Fruit fly (Drosophila melanogaster): Measurements from ENCODE around the gene CG34136.

The CG34136 gene

DNA sequence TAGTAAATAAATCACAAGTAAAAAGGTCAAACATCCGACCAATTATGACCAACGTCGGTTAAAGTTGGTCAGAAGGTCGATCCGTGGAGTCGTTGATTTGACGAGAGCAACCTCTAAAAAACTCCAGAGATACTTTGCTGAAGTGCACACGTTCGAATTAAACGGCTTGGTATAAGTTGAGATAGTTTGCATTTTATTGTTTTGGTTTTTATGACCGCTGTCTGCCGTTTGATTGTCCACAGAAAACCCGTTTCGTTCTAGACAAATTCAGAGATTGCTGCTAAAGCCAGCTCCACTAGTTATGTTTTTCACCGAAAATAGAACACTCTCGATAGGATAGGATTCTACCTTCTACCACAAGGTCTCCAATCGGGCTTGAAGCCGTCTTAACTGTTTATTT lies 22.9 kb upstream of the CG34136 start:
- no peak for TF ChIP-seq gl (tag; optimal IDR thresholded peaks at IDR 0.05)
- no peak for TF ChIP-seq EcR (GFP tag; optimal IDR thresholded peaks at IDR 0.05)
- no peak for TF ChIP-seq rn (GFP tag; IDR thresholded peaks at IDR 0.05)
- no peak for TF ChIP-seq CG12605 (GFP tag; IDR thresholded peaks at IDR 0.05)
- no peak for TF ChIP-seq CG4496 (GFP tag; IDR thresholded peaks at IDR 0.05)
- TF ChIP-seq D1 (tag; optimal IDR thresholded peaks at IDR 0.05): no peak
- no peak for TF ChIP-seq CG13204 (GFP tag; optimal IDR thresholded peaks at IDR 0.05)
- no peak for TF ChIP-seq CG15710 (tag; optimal IDR thresholded peaks at IDR 0.05)
- no peak for TF ChIP-seq Ets98B (GFP tag; IDR thresholded peaks at IDR 0.05)
- TF ChIP-seq Pif1B (GFP tag; optimal IDR thresholded peaks at IDR 0.05): no peak
- TF ChIP-seq CG34367 (tag; optimal IDR thresholded peaks at IDR 0.05): no peak
- TF ChIP-seq CG17806 (tag; optimal IDR thresholded peaks at IDR 0.05): no peak
- TF ChIP-seq CG9948 (tag; optimal IDR thresholded peaks at IDR 0.05): no peak
- TF ChIP-seq CG32121 (GFP tag; IDR thresholded peaks at IDR 0.05): no peak
- no peak for TF ChIP-seq Snoo (tag; optimal IDR thresholded peaks at IDR 0.05)
- TF ChIP-seq CG8159 (tag; optimal IDR thresholded peaks at IDR 0.05): no peak

DNA sequence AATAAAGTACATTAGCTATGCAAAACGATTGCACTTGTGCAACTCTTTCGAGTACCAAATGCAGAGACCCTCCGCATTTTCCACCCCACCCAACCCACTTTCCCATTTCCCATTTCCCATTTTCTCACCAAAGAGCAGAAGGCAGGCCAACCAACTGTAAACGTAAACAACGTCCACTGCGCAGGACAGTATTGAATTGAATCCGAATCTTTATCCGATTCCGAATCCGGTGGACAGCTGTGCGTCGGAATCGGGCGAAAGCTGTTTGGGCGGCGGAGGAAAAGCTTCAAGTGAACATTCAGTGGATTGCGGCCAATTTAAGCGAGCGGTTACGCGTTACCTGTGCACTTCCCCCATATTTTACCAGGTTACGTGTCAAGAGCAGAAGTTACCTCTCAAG lies 21.6 kb upstream of the CG34136 start, which contains the start of gene tadr:
Gene tadr, plus strand, starts transcription at position 301 of the 400 bp plus-strand sequence.
- TF ChIP-seq CG14655 (GFP tag; optimal IDR thresholded peaks at IDR 0.05): peak; percentile 7
- TF ChIP-seq EcR (GFP tag; optimal IDR thresholded peaks at IDR 0.05): no peak

DNA sequence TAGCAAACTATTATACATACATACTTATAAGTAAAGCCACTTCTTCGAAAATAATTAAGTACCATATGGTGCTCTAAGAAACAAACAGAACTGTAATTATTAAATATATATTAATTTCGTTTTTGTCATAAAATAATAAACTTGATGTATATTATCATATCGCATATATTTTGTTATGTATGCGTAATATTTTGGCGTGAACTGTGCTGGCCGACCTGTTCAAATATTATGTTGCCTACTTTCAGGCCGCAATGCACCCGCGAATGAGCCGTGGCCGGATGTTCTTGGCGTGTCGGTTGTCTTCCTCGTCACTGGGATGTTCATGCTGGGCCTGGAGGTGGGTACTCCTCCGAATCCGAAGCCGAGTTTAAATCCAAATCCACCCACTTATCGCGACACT lies 18.9 kb upstream of the CG34136 start:
- TF ChIP-seq CG4496 (GFP tag; IDR thresholded peaks at IDR 0.05): 0 out of 3 replicates have a peak, but pooled peaks have one; percentile 43
- no peak for TF ChIP-seq CG17806 (tag; optimal IDR thresholded peaks at IDR 0.05)

DNA sequence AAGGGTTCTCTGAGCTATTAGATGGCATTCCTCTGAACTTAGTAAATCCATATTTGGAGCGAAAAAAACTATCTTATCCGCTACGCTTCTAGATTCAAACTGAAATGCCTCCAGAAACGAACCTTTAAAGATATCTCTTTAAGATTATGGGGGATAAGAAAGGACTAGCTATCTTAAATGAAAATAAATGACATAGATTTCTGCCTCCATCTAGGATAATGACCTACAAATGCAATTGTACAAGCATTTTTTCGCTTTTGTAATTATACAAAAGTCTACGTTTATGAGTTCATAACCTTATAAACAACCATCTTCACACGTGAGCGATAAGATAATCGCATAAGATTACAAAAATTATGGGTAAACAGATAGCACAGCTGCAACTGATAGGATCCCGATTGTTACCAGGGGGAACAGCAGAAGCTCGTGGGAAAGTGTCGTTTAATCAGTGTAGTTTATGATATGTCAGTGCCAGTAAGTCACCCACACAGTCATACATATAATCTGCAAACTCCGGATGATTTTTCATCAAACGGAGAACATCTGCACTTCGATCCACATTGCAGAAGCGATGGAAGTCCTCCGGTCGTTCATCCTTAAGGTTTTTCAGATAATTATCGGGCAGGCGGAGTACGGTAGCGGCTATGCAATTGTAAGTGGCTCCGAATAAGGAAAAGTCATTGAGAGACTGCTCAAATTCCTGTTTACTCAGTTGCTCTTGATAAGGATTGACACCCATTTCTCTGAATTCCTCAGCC lies 14.1 kb upstream of the CG34136 start, which contains the start of gene CG33511:
Gene CG33511, minus strand, starts transcription at position 51 of the 758 bp plus-strand sequence.
- TF ChIP-seq EcR (GFP tag; optimal IDR thresholded peaks at IDR 0.05) (peak; percentile 47), CG8159 (tag; optimal IDR thresholded peaks at IDR 0.05) (no peak), Snoo (tag; optimal IDR thresholded peaks at IDR 0.05) (no peak)

- no peak for TF ChIP-seq CG12605 (GFP tag; IDR thresholded peaks at IDR 0.05)
- peak; percentile 24 for TF ChIP-seq EcR (GFP tag; optimal IDR thresholded peaks at IDR 0.05)
- no peak for TF ChIP-seq CG17806 (tag; optimal IDR thresholded peaks at IDR 0.05)
- no peak for TF ChIP-seq CG4496 (GFP tag; IDR thresholded peaks at IDR 0.05)
- TF ChIP-seq CG34367 (tag; optimal IDR thresholded peaks at IDR 0.05): no peak
These were observed 12.5 kb upstream of the CG34136 start, which contains the start of gene CG33510 for dm6 chr2L:21084268-21084667. Gene CG33510 (minus strand): TSS chr2L:21084326.

- TF ChIP-seq CG9948 (tag; optimal IDR thresholded peaks at IDR 0.05): no peak
- TF ChIP-seq CG34367 (tag; optimal IDR thresholded peaks at IDR 0.05): no peak
- no peak for TF ChIP-seq CG13204 (GFP tag; optimal IDR thresholded peaks at IDR 0.05)
- TF ChIP-seq CG17806 (tag; optimal IDR thresholded peaks at IDR 0.05): no peak
These were observed 10.3 kb upstream of the CG34136 start, which contains the start of gene CG33509 for dm6 chr2L:21086406-21086805. Gene CG33509 (minus strand): TSS chr2L:21086506.

- TF ChIP-seq D1 (tag; optimal IDR thresholded peaks at IDR 0.05) (no peak), CG34367 (tag; optimal IDR thresholded peaks at IDR 0.05) (no peak), CG17806 (tag; optimal IDR thresholded peaks at IDR 0.05) (no peak), CG15710 (tag; optimal IDR thresholded peaks at IDR 0.05) (no peak), Ets98B (GFP tag; IDR thresholded peaks at IDR 0.05) (no peak), CG4496 (GFP tag; IDR thresholded peaks at IDR 0.05) (no peak), rn (GFP tag; IDR thresholded peaks at IDR 0.05) (no peak), CG12605 (GFP tag; IDR thresholded peaks at IDR 0.05) (no peak), CG32121 (GFP tag; IDR thresholded peaks at IDR 0.05) (no peak), EcR (GFP tag; optimal IDR thresholded peaks at IDR 0.05) (no peak), CG8159 (tag; optimal IDR thresholded peaks at IDR 0.05) (no peak), fd96Ca (GFP tag; IDR thresholded peaks at IDR 0.05) (no peak), Snoo (tag; optimal IDR thresholded peaks at IDR 0.05) (no peak)
These were observed 8.1 kb upstream of the CG34136 start, which contains the start of gene ppk13 for dm6 chr2L:21088651-21089050. Gene ppk13 (minus strand): TSS chr2L:21088751.

- TF ChIP-seq Ets98B (GFP tag; IDR thresholded peaks at IDR 0.05) (no peak), CG17806 (tag; optimal IDR thresholded peaks at IDR 0.05) (no peak), CG14655 (GFP tag; optimal IDR thresholded peaks at IDR 0.05) (no peak), CG34367 (tag; optimal IDR thresholded peaks at IDR 0.05) (no peak), CG8301 (tag; optimal IDR thresholded peaks at IDR 0.05) (no peak), CG8159 (tag; optimal IDR thresholded peaks at IDR 0.05) (no peak), CG13204 (GFP tag; optimal IDR thresholded peaks at IDR 0.05) (no peak), CG15710 (tag; optimal IDR thresholded peaks at IDR 0.05) (no peak)
These were observed 7.6 kb upstream of the CG34136 start, which contains the start of gene CG9259 for dm6 chr2L:21089075-21089474. Gene CG9259 (plus strand): TSS chr2L:21089375.

All from whole organism, pupa.